Worm (Caenorhabditis elegans): ENCODE data around the gene cyp-33C4.
A peak's percentile ranks its signal among the peaks of the same experiment; 100 is the strongest.

The cyp-33C4 gene

DNA sequence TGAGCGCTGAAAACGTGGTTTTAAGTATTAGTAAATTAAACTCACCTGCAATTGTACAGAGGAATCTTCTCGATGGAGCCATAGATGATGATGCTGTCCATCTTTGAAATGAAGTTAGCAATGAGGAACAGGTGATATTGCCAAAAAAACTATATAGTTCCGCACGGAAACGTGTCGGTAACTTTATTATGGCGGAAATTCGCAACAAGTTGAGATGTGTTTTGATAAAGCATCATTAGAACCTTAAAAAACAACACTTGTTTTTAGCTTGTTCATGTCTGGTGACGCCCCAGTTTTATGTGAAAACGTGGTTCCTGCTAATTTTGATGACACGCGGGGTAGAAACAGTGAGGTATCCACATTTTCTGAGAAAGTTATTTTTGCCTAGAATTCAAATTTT lies 29.8 kb upstream of the cyp-33C4 start, which contains the start of gene srt-40:
srt-40 (minus strand) TSS at position 101 of the 400 bp plus-strand sequence.
- TF ChIP-seq aptf-3 (GFP tag; IDR thresholded peaks at IDR 0.05) (no peak), K11D2.4 (GFP tag; IDR thresholded peaks at IDR 0.05) (no peak), mel-28 (tag; optimal IDR thresholded peaks at IDR 0.05; ENCODE audit: borderline replicate concordance) (no peak), him-1 (tag; optimal IDR thresholded peaks at IDR 0.05) (no peak), F37B4.10 (GFP tag; IDR thresholded peaks at IDR 0.05) (no peak), nhr-120 (GFP tag; IDR thresholded peaks at IDR 0.05) (no peak), madf-8 (GFP tag; conservative IDR thresholded peaks at IDR 0.05) (no peak), ama-1 (optimal IDR thresholded peaks at IDR 0.05) (no peak), ama-1 (GFP tag; optimal IDR thresholded peaks at IDR 0.05) (no peak), madf-10 (tag; optimal IDR thresholded peaks at IDR 0.05) (no peak), ets-4 (GFP tag; optimal IDR thresholded peaks at IDR 0.05) (no peak)

- TF ChIP-seq F49E8.2 (tag; optimal IDR thresholded peaks at IDR 0.05; ENCODE audit: insufficient read depth): no peak
- TF ChIP-seq ztf-6 (GFP tag; IDR thresholded peaks at IDR 0.05): no peak
- TF ChIP-seq ceh-40 (GFP tag; IDR thresholded peaks at IDR 0.05): no peak
- no peak for TF ChIP-seq Y67H2A.10 (GFP tag; conservative IDR thresholded peaks at IDR 0.05)
- TF ChIP-seq K12H6.12 (tag; optimal IDR thresholded peaks at IDR 0.05): no peak
Measured at ce11 chrV:2206801-2207200, 29.1 kb upstream of the cyp-33C4 start, which contains the start of gene svh-11. svh-11 (plus strand) TSS chrV:2207101.

DNA sequence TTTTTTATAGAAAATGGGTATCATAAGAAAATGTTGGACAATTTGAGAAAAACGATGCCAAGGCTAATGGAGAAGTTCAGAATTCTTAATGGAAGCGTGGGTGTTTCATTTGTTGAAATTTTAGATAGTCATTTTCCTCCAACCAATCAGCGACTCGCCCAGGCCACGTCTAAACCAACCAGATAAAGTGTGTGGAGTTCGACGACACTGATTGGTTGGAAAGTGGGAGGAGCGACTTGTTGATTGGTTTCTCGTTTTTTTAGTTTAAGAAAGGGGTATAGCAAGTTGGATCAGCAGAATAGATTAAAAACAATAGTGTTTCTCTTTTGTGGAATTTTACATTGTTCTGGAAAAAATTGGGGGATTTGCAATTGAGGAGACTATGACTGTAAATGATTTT lies 28.4 kb upstream of the cyp-33C4 start:
- 0 out of 2 replicates have a peak, but pooled peaks have one; percentile 34 for TF ChIP-seq nfyb-1 (GFP tag; IDR thresholded peaks at IDR 0.05)
- no peak for TF ChIP-seq F52B5.7 (tag; optimal IDR thresholded peaks at IDR 0.05)

- TF ChIP-seq unc-62 (GFP tag; optimal IDR thresholded peaks at IDR 0.05) (no peak), F33H1.4 (GFP tag; IDR thresholded peaks at IDR 0.05) (no peak), Y67H2A.10 (GFP tag; conservative IDR thresholded peaks at IDR 0.05) (no peak), nhr-80 (tag; optimal IDR thresholded peaks at IDR 0.05) (peak; percentile 16), xnd-1 (tag; optimal IDR thresholded peaks at IDR 0.05) (no peak), zfh-2 (GFP tag; conservative IDR thresholded peaks at IDR 0.05) (peak; percentile 47; the same call in 1 of the 2 replicates), attf-6 (GFP tag; IDR thresholded peaks at IDR 0.05) (no peak), F49E8.2 (tag; optimal IDR thresholded peaks at IDR 0.05; ENCODE audit: insufficient read depth) (no peak), hmg-1.2 (GFP tag; IDR thresholded peaks at IDR 0.05) (peak; percentile 43; the same call in 1 of the 2 replicates), snpc-4 (GFP tag; optimal IDR thresholded peaks at IDR 0.05) (no peak), snpc-4 (tag; optimal IDR thresholded peaks at IDR 0.05) (no peak)
Measured at ce11 chrV:2211936-2212335, 24.0 kb upstream of the cyp-33C4 start, which contains the start of gene nhr-133. nhr-133 (minus strand) TSS chrV:2212118.

ce11 chrV:2214428-2215038 lies 21.4 kb upstream of the cyp-33C4 start, which contains the start of gene nhr-184:
nhr-184 (minus strand) TSS chrV:2214478.
- TF ChIP-seq hmg-20 (GFP tag; IDR thresholded peaks at IDR 0.05) (no peak), nfyb-1 (GFP tag; IDR thresholded peaks at IDR 0.05) (no peak), lin-54 (GFP tag; optimal IDR thresholded peaks at IDR 0.05) (no peak), C17E4.6 (GFP tag; IDR thresholded peaks at IDR 0.05) (no peak), tbp1 (GFP tag; optimal IDR thresholded peaks at IDR 0.05) (no peak), attf-5 (GFP tag; optimal IDR thresholded peaks at IDR 0.05) (peak; percentile 8), attf-3 (GFP tag; conservative IDR thresholded peaks at IDR 0.05) (no peak), nhr-80 (tag; optimal IDR thresholded peaks at IDR 0.05) (peak; percentile 7), bed-1 (GFP tag; IDR thresholded peaks at IDR 0.05) (no peak), sdz-38 (tag; optimal IDR thresholded peaks at IDR 0.05) (no peak), hlh-26 (GFP tag; conservative IDR thresholded peaks at IDR 0.05) (no peak), ztf-18 (tag; optimal IDR thresholded peaks at IDR 0.05) (no peak), dpl-1 (GFP tag; optimal IDR thresholded peaks at IDR 0.05) (no peak), lin-40 (tag; optimal IDR thresholded peaks at IDR 0.05) (no peak), lir-1 (GFP tag; conservative IDR thresholded peaks at IDR 0.05) (no peak), snpc-3.4 (tag; optimal IDR thresholded peaks at IDR 0.05) (no peak), cebp-1 (GFP tag; IDR thresholded peaks at IDR 0.05) (no peak), cebp-1 (tag; optimal IDR thresholded peaks at IDR 0.05) (peak; percentile 52), let-526 (GFP tag; IDR thresholded peaks at IDR 0.05) (no peak)
